Fruit fly (Drosophila melanogaster): ENCODE measurements around the gene CG5885.

The CG5885 gene

dm6 chr2L:9963603-9964042 is 45.5 kb upstream of the CG5885 start, which contains the start of gene CG5850 (continued):
- TF ChIP-seq ERR (GFP tag; optimal IDR thresholded peaks at IDR 0.05): no peak
- no peak for TF ChIP-seq Ets65A (GFP tag)
- TF ChIP-seq MTF-1 (GFP tag; optimal IDR thresholded peaks at IDR 0.05; ENCODE audit: borderline replicate concordance): no peak
- TF ChIP-seq fd3F (GFP tag; optimal IDR thresholded peaks at IDR 0.05): no peak
- no peak for TF ChIP-seq CG2889 (GFP tag; IDR thresholded peaks at IDR 0.05)
- TF ChIP-seq Nf-YC (tag; optimal IDR thresholded peaks at IDR 0.05): peak; percentile 7
- no peak for TF ChIP-seq CG7357 (GFP tag; IDR thresholded peaks at IDR 0.05)
- TF ChIP-seq CG31388 (GFP tag; optimal IDR thresholded peaks at IDR 0.05): no peak
- no peak for TF ChIP-seq luna (GFP tag; optimal IDR thresholded peaks at IDR 0.05)
- no peak for TF ChIP-seq Hmr (GFP tag; optimal IDR thresholded peaks at IDR 0.05)
- TF ChIP-seq fru (optimal IDR thresholded peaks at IDR 0.05): no peak
- TF ChIP-seq NC2α (GFP tag; optimal IDR thresholded peaks at IDR 0.05): no peak
- no peak for TF ChIP-seq CG18764 (GFP tag; optimal IDR thresholded peaks at IDR 0.05)
- no peak for TF ChIP-seq shn (GFP tag; optimal IDR thresholded peaks at IDR 0.05)
- TF ChIP-seq Six4 (GFP tag; optimal IDR thresholded peaks at IDR 0.05): no peak
- TF ChIP-seq CG30020 (tag; optimal IDR thresholded peaks at IDR 0.05): peak; percentile 48
- no peak for TF ChIP-seq CG10366 (GFP tag; IDR thresholded peaks at IDR 0.05)
- TF ChIP-seq Opbp (GFP tag; IDR thresholded peaks at IDR 0.05; ENCODE audit: partially characterized antibody): no peak
- TF ChIP-seq CG15696 (tag; optimal IDR thresholded peaks at IDR 0.05): peak; percentile 4
- TF ChIP-seq CG8765 (GFP tag; IDR thresholded peaks at IDR 0.05): no peak
- no peak for TF ChIP-seq HLHmδ (GFP tag; optimal IDR thresholded peaks at IDR 0.05)
- no peak for TF ChIP-seq CG1602 (GFP tag; optimal IDR thresholded peaks at IDR 0.05)
- peak; percentile 52 for TF ChIP-seq CoRest (tag; optimal IDR thresholded peaks at IDR 0.05)
- TF ChIP-seq gcm2 (GFP tag; optimal IDR thresholded peaks at IDR 0.05): no peak
- no peak for TF ChIP-seq CG14441 (GFP tag; IDR thresholded peaks at IDR 0.05)
- TF ChIP-seq oc (tag; optimal IDR thresholded peaks at IDR 0.05): no peak
- no peak for TF ChIP-seq Jarid2 (GFP tag; optimal IDR thresholded peaks at IDR 0.05)
- TF ChIP-seq tio (GFP tag; optimal IDR thresholded peaks at IDR 0.05): no peak
- no peak for TF ChIP-seq CG1792 (GFP tag; optimal IDR thresholded peaks at IDR 0.05)
- TF ChIP-seq CG12236 (GFP tag; optimal IDR thresholded peaks at IDR 0.05): no peak
- TF ChIP-seq CG16779 (GFP tag; IDR thresholded peaks at IDR 0.05): no peak
- peak; percentile 17 for TF ChIP-seq lab (GFP tag; optimal IDR thresholded peaks at IDR 0.05)
- TF ChIP-seq Doc2 (GFP tag; IDR thresholded peaks at IDR 0.05): no peak
- peak; percentile 21 for TF ChIP-seq nom (GFP tag; optimal IDR thresholded peaks at IDR 0.05)
- no peak for TF ChIP-seq CG7987 (GFP tag; optimal IDR thresholded peaks at IDR 0.05)
- no peak for TF ChIP-seq D (optimal IDR thresholded peaks at IDR 0.05)
- no peak for TF ChIP-seq D (GFP tag; optimal IDR thresholded peaks at IDR 0.05)
- TF ChIP-seq CG7745 (tag; optimal IDR thresholded peaks at IDR 0.05): no peak
- TF ChIP-seq z (GFP tag; IDR thresholded peaks at IDR 0.05): no peak
- TF ChIP-seq pan (optimal IDR thresholded peaks at IDR 0.05): no peak
- no peak for TF ChIP-seq pan (GFP tag; optimal IDR thresholded peaks at IDR 0.05 in 1 of 2, IDR thresholded peaks at IDR 0.05 in 1 of 2)
- peak; percentile 52 for TF ChIP-seq MBD-R2 (GFP tag; IDR thresholded peaks at IDR 0.05)
- no peak for TF ChIP-seq CG7271 (tag; optimal IDR thresholded peaks at IDR 0.05)
- TF ChIP-seq Gsc (GFP tag; IDR thresholded peaks at IDR 0.05): no peak
- TF ChIP-seq CG8281 (tag; optimal IDR thresholded peaks at IDR 0.05): no peak
- TF ChIP-seq ken (GFP tag; IDR thresholded peaks at IDR 0.05): no peak; the same call in 2 of the 3 replicates
- no peak for TF ChIP-seq mirr (GFP tag; optimal IDR thresholded peaks at IDR 0.05)
- TF ChIP-seq nerfin-2 (GFP tag; IDR thresholded peaks at IDR 0.05; ENCODE audit: partially characterized antibody): no peak
- no peak for TF ChIP-seq CG42726 (GFP tag; IDR thresholded peaks at IDR 0.05; ENCODE audit: partially characterized antibody)
- TF ChIP-seq CG6689 (GFP tag; IDR thresholded peaks at IDR 0.05): no peak
- TF ChIP-seq Ets97D (GFP tag; optimal IDR thresholded peaks at IDR 0.05): no peak
- peak; percentile 30 for TF ChIP-seq CG9437 (GFP tag; optimal IDR thresholded peaks at IDR 0.05)
- TF ChIP-seq CG17829 (tag; optimal IDR thresholded peaks at IDR 0.05): peak; percentile 33
